Worm (Caenorhabditis elegans): ENCODE measurements around the gene T07A9.12.
A peak's percentile ranks its signal among the peaks of the same experiment; 100 is the strongest.

Gene T07A9.12

DNA sequence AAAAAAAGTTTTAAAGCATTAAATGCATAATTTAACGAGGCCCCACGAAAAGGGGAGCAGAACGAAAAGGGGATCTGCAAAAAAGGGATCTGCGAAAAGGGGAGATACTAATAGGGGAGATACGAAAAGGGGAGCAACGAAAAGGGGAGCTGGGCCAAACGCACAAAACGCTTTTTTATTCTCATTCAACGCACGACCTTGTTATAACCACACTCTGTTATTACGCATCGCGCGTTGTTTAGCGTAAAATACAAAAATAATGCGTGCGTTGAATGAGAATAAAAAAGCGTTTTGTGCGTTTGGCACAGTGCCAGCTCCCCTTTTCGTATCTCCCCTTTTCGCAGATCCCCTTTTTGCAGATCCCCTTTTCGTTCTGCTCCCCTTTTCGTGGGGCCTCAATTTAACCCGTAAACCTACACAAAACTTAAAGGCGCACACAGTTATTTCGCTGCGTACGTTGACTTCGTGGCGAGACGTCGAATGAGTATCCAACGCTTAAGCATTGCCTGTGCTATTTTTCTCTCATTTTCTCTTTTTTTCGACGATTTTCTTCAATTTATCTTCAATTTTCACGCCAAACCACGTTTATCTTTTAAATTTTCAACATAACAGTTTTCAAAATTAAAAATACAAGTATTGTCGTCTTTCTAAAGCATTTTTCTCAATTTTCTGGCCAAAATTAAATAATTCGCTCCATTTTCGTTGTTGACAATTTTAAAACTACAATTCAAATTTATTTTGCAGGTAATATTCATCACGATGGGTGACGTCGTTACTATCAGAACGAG lies 25.3 kb upstream of the T07A9.12 start, which contains the start of gene rps-24 (continued):
- TF ChIP-seq lin-14 (GFP tag; optimal IDR thresholded peaks at IDR 0.05) (peak; percentile 91), lin-35 (GFP tag; optimal IDR thresholded peaks at IDR 0.05) (peak; percentile 81 to 90), lin-39 (tag; optimal IDR thresholded peaks at IDR 0.05) (peak; percentile 43), lsy-2 (tag; optimal IDR thresholded peaks at IDR 0.05) (peak; percentile 93 to 96), mep-1 (tag; optimal IDR thresholded peaks at IDR 0.05) (peak; percentile 89), F16B12.6 (tag; optimal IDR thresholded peaks at IDR 0.05) (peak; percentile 63), lir-3 (tag; optimal IDR thresholded peaks at IDR 0.05; ENCODE audit: poor library complexity) (peak; percentile 92), unc-86 (tag; optimal IDR thresholded peaks at IDR 0.05) (peak; percentile 93), fkh-8 (tag; optimal IDR thresholded peaks at IDR 0.05) (peak; percentile 97), hpl-2 (GFP tag; optimal IDR thresholded peaks at IDR 0.05) (peak; percentile 22), jun-1 (tag; optimal IDR thresholded peaks at IDR 0.05) (peak; percentile 86), skn-1 (tag; optimal IDR thresholded peaks at IDR 0.05) (peak; percentile 59), mef-2 (tag; optimal IDR thresholded peaks at IDR 0.05) (peak; percentile 5), snpc-4 (tag; optimal IDR thresholded peaks at IDR 0.05) (peak; percentile 66), nhr-237 (tag; optimal IDR thresholded peaks at IDR 0.05) (peak; percentile 73), vab-15 (tag; optimal IDR thresholded peaks at IDR 0.05) (peak; percentile 83), nhr-90 (tag; optimal IDR thresholded peaks at IDR 0.05; ENCODE audit: poor library complexity) (peak; percentile 96), tbx-2 (tag; optimal IDR thresholded peaks at IDR 0.05) (peak; percentile 94), mab-9 (GFP tag; IDR thresholded peaks at IDR 0.05) (peak; percentile 89), sup-37 (GFP tag; optimal IDR thresholded peaks at IDR 0.05) (peak; percentile 7)

DNA sequence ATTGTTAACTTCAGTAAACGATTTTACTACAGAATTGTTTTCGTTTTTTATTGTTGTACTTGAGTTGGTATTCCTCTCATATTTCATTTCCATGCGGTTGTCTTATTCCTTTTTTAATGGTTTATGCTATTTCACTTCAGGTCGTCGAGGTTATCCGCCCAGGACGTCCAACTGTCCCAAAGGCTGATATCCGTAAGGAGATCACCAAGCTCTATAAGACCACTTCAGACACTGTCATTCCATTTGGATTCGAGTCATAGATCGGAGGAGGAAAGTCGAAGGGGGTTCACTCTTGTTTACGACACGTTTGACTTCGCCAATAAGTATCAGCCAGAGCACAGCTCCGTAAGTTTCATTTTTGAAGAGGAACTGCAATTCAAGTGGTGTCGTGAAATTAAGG lies 24.1 kb upstream of the T07A9.12 start, which contains the start of gene T07A9.14:
TSS of gene T07A9.14 (plus strand) at position 124 of the 400 bp plus-strand sequence.
- TF ChIP-seq alr-1 (tag; optimal IDR thresholded peaks at IDR 0.05; ENCODE audit: borderline replicate concordance) (no peak), snpc-4 (tag; optimal IDR thresholded peaks at IDR 0.05) (no peak), mep-1 (tag; optimal IDR thresholded peaks at IDR 0.05) (no peak)

DNA sequence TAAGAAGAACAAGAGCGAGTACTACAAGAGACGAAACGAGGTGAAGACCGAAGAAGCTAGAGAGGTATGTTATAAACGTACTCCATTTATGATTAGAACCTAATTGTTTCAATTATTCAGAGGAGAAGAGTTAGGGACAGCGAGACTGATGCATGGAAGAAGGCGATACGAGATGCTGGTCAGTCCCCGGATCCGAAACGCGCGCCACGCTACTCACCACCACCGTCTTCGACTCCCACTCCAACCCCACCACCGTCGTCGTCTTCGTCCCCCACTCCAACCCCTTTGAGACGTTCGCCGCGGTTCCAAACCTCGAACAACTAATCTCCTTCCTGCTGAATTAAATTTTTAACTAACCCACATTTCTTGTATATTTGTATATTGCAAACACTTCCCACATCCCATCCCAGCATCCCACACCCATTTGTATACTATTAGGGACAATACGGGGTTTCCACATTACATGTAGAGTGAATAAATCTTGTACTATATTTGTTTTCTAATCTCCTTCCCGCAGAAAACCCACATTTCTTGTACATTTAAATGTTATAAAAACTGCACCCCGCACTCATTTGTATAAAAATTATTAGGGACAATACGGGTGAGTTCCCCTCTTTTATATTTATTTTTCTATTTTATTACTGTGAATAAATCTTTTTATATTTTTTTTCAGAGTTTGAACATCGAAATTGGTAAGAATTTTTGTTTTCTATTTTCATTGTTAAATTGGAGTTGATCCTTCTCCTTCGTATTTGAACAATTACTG lies 23.2 kb upstream of the T07A9.12 start:
- TF ChIP-seq zag-1 (tag; optimal IDR thresholded peaks at IDR 0.05) (no peak), irx-1 (tag; optimal IDR thresholded peaks at IDR 0.05) (no peak), jun-1 (tag; optimal IDR thresholded peaks at IDR 0.05) (no peak), ceh-88 (GFP tag; IDR thresholded peaks at IDR 0.05) (no peak), efl-1 (optimal IDR thresholded peaks at IDR 0.05) (no peak), efl-1 (GFP tag; optimal IDR thresholded peaks at IDR 0.05 in 1 of 2) (peak in 1 of 2 experiments; percentile 10)

DNA sequence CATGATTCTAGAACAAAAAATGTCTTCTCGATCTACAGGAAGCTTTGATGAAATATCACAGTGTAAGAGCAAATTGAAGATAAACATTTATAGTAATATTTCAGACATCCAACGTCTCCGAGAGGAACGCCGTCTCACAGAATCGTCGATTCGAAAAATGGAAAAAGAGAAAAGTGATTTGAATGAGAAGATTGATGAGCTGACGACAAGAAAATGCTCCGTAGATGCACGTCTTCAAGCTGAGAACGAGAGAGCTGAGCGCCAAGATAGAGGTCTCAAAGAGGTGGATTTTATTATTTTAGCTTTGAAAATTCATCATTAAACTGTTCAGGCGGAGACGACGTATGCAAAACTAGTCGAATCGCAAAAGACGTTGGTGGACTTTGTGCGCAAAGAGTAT lies 22.6 kb upstream of the T07A9.12 start, which contains the start of gene ssna-1:
TSS of gene ssna-1 (plus strand) at position 12 of the 400 bp plus-strand sequence.
- TF ChIP-seq elt-2 (tag; optimal IDR thresholded peaks at IDR 0.05) (no peak), tbx-2 (tag; optimal IDR thresholded peaks at IDR 0.05) (no peak), zip-4 (GFP tag; optimal IDR thresholded peaks at IDR 0.05) (no peak), nhr-76 (tag; optimal IDR thresholded peaks at IDR 0.05) (no peak), lin-39 (tag; optimal IDR thresholded peaks at IDR 0.05) (no peak), swsn-7 (tag; optimal IDR thresholded peaks at IDR 0.05) (no peak), mdl-1 (tag; optimal IDR thresholded peaks at IDR 0.05) (no peak), nhr-85 (tag) (no peak), pag-3 (tag; optimal IDR thresholded peaks at IDR 0.05; ENCODE audit: borderline replicate concordance, insufficient read depth) (no peak), lsy-2 (tag; optimal IDR thresholded peaks at IDR 0.05) (peak in 1 of 2 experiments; percentile 26), efl-1 (optimal IDR thresholded peaks at IDR 0.05) (no peak), efl-1 (GFP tag; optimal IDR thresholded peaks at IDR 0.05 in 1 of 2) (peak in 1 of 2 experiments; percentile 30), lin-13 (GFP tag; optimal IDR thresholded peaks at IDR 0.05) (no peak)

Data from whole organism, L1 larva.